Worm (Caenorhabditis elegans): ENCODE data around the gene D2096.7.

- no peak for TF ChIP-seq nhr-12 (tag; optimal IDR thresholded peaks at IDR 0.05)
- no peak for TF ChIP-seq nhr-237 (tag; optimal IDR thresholded peaks at IDR 0.05)
- no peak for TF ChIP-seq nhr-77 (tag; optimal IDR thresholded peaks at IDR 0.05)
- no peak for TF ChIP-seq zag-1 (tag; optimal IDR thresholded peaks at IDR 0.05)
- TF ChIP-seq snpc-4 (tag; optimal IDR thresholded peaks at IDR 0.05): no peak
- no peak for TF ChIP-seq ama-1 (optimal IDR thresholded peaks at IDR 0.05)
- TF ChIP-seq fos-1 (tag; optimal IDR thresholded peaks at IDR 0.05): peak; percentile 43
- no peak for TF ChIP-seq F13H6.1 (tag; optimal IDR thresholded peaks at IDR 0.05)
- TF ChIP-seq ZK546.5 (tag; optimal IDR thresholded peaks at IDR 0.05): no peak
- TF ChIP-seq R02D3.7 (tag; optimal IDR thresholded peaks at IDR 0.05): no peak
Measured at ce11 chrIV:8376923-8377322, 507 bp downstream of the D2096.7 start.

Measured in whole organism, L2 larva.